Worm (Caenorhabditis elegans) whole organism, midembryonic: ENCODE measurements around the gene C10E2.1.

Experiments used
- T22C8.4 ChIP-seq: fragments of 200-800 bp; sonication (Bioruptor generic); IDR thresholded peaks from 2 replicates; pipeline ENCODE4 v1.3.6; 2022; ENCODE audit warnings: missing genetic modification characterization, missing compliant biosample characterization
- cog-1 ChIP-seq: sonication (generic microtip); optimal IDR thresholded peaks from 2 replicates; lab custom pipeline; 2016; ENCODE audit warnings: missing genetic modification characterization, missing compliant biosample characterization
- flt-1 ChIP-seq: fragments of 200-800 bp; sonication (Bioruptor generic); IDR thresholded peaks from 2 replicates; pipeline ENCODE4 v1.3.6; 2022; ENCODE audit warnings: missing genetic modification characterization, missing compliant biosample characterization
- klf-2 ChIP-seq: fragments of 200-800 bp; sonication (Bioruptor generic); conservative IDR thresholded peaks from 2 replicates; pipeline ENCODE4 v1.3.6; 2022; ENCODE audit warnings: missing genetic modification reagents, missing genetic modification characterization, missing compliant biosample characterization
- med-1 ChIP-seq: sonication (generic microtip); optimal IDR thresholded peaks from 2 replicates; lab custom pipeline; 2017; ENCODE audit warnings: missing genetic modification characterization, mild to moderate bottlenecking, missing compliant biosample characterization, antibody characterized with exemption, missing genetic modification reagents; ENCODE audit not compliant: insufficient read depth
- ref-1 ChIP-seq: fragments of 200-800 bp; sonication (Bioruptor generic); conservative IDR thresholded peaks from 2 replicates; pipeline ENCODE4 v1.3.6; 2022; ENCODE audit warnings: missing genetic modification reagents, missing genetic modification characterization, missing compliant biosample characterization
- tab-1 ChIP-seq: fragments of 200-800 bp; sonication (Bioruptor generic); IDR thresholded peaks from 2 replicates; pipeline ENCODE4 v1.3.6; 2022; ENCODE audit warnings: missing genetic modification characterization, missing compliant biosample characterization
- ztf-23 ChIP-seq: fragments of 200-800 bp; sonication (Bioruptor generic); IDR thresholded peaks from 2 replicates; pipeline ENCODE4 v1.3.6; 2022; ENCODE audit warnings: missing genetic modification reagents, missing genetic modification characterization, missing compliant biosample characterization
- ztf-29 ChIP-seq: fragments of 200-800 bp; sonication (Bioruptor generic); IDR thresholded peaks from 2 replicates; pipeline ENCODE4 v1.3.6; 2022; ENCODE audit warnings: missing genetic modification reagents, missing genetic modification characterization, missing compliant biosample characterization

C10E2.1 gene

ce11 chrX:16782797-16783259, 20.2 kb downstream of the C10E2.1 start, which contains the start of gene T01C8.3:
Gene T01C8.3 (minus strand): TSS chrX:16783209.
- TF ChIP-seq klf-2 (GFP tag; lab: Robert Waterston, UW) (no peak), ztf-23 (GFP tag; lab: Robert Waterston, UW) (no peak), flt-1 (GFP tag; lab: Robert Waterston, UW) (no peak), ref-1 (GFP tag; lab: Robert Waterston, UW) (no peak), cog-1 (tag; lab: Kevin White, UChicago) (no peak), tab-1 (GFP tag; lab: Robert Waterston, UW) (no peak), med-1 (no peak), ztf-29 (no peak), T22C8.4 (GFP tag; lab: Robert Waterston, UW) (no peak)

ce11 chrX:16784038-16784437, 21.4 kb downstream of the C10E2.1 start:
- TF ChIP-seq T22C8.4 (GFP tag; lab: Robert Waterston, UW) (no peak), ztf-29 (no peak), flt-1 (GFP tag; lab: Robert Waterston, UW) (no peak), klf-2 (GFP tag; lab: Robert Waterston, UW) (no peak), ref-1 (GFP tag; lab: Robert Waterston, UW) (no peak), med-1 (no peak), ztf-23 (GFP tag; lab: Robert Waterston, UW) (no peak), cog-1 (tag; lab: Kevin White, UChicago) (no peak), tab-1 (GFP tag; lab: Robert Waterston, UW) (no peak)

- TF ChIP-seq tab-1 (GFP tag; lab: Robert Waterston, UW) (no peak), ztf-29 (no peak), flt-1 (GFP tag; lab: Robert Waterston, UW) (no peak), klf-2 (GFP tag; lab: Robert Waterston, UW) (no peak)
Measured at ce11 chrX:16786021-16786488, 23.4 kb downstream of the C10E2.1 start, which contains the start of gene T01C8.2. Gene T01C8.2 (plus strand): TSS chrX:16786438.

- no peak for TF ChIP-seq klf-2 (GFP tag; lab: Robert Waterston, UW)
- no peak for TF ChIP-seq flt-1 (GFP tag; lab: Robert Waterston, UW)
- no peak for TF ChIP-seq T22C8.4 (GFP tag; lab: Robert Waterston, UW)
- no peak for TF ChIP-seq cog-1 (tag; lab: Kevin White, UChicago)
- TF ChIP-seq ztf-29, result no peak
- TF ChIP-seq ref-1 (GFP tag; lab: Robert Waterston, UW), result no peak
- no peak for TF ChIP-seq tab-1 (GFP tag; lab: Robert Waterston, UW)
- no peak for TF ChIP-seq med-1
- TF ChIP-seq ztf-23 (GFP tag; lab: Robert Waterston, UW), result no peak
Measured at ce11 chrX:16787152-16787551, 24.5 kb downstream of the C10E2.1 start.

- no peak for TF ChIP-seq med-1
- 0 out of 2 replicates have a peak, but pooled peaks have one; percentile 14 for TF ChIP-seq tab-1 (GFP tag; lab: Robert Waterston, UW)
Measured at ce11 chrX:16792700-16793176, 30.1 kb downstream of the C10E2.1 start, which contains the start of gene got-1.2. Gene got-1.2 (minus strand): TSS chrX:16793126.

- no peak for TF ChIP-seq med-1
- no peak for TF ChIP-seq cog-1 (tag; lab: Kevin White, UChicago)
- TF ChIP-seq tab-1 (GFP tag; lab: Robert Waterston, UW), result no peak
- TF ChIP-seq flt-1 (GFP tag; lab: Robert Waterston, UW), result no peak
- no peak for TF ChIP-seq ztf-29
- TF ChIP-seq T22C8.4 (GFP tag; lab: Robert Waterston, UW), result no peak
- TF ChIP-seq ref-1 (GFP tag; lab: Robert Waterston, UW), result no peak
- no peak for TF ChIP-seq klf-2 (GFP tag; lab: Robert Waterston, UW)
- TF ChIP-seq ztf-23 (GFP tag; lab: Robert Waterston, UW), result no peak
Measured at ce11 chrX:16793470-16793869, 30.8 kb downstream of the C10E2.1 start.

ce11 chrX:16795978-16796377, 33.3 kb downstream of the C10E2.1 start, which contains the start of gene aak-2:
Gene aak-2 (plus strand): TSS chrX:16796087.
- TF ChIP-seq T22C8.4 (GFP tag; lab: Robert Waterston, UW), result no peak
- TF ChIP-seq tab-1 (GFP tag; lab: Robert Waterston, UW), result no peak
- no peak for TF ChIP-seq med-1
- no peak for TF ChIP-seq ztf-29
- TF ChIP-seq klf-2 (GFP tag; lab: Robert Waterston, UW), result no peak
- TF ChIP-seq flt-1 (GFP tag; lab: Robert Waterston, UW), result no peak

ce11 chrX:16796826-16797225, 34.2 kb downstream of the C10E2.1 start:
- TF ChIP-seq cog-1 (tag; lab: Kevin White, UChicago) (no peak), ztf-29 (no peak), ztf-23 (GFP tag; lab: Robert Waterston, UW) (no peak), tab-1 (GFP tag; lab: Robert Waterston, UW) (no peak), med-1 (no peak), ref-1 (GFP tag; lab: Robert Waterston, UW) (no peak), flt-1 (GFP tag; lab: Robert Waterston, UW) (no peak), T22C8.4 (GFP tag; lab: Robert Waterston, UW) (no peak), klf-2 (GFP tag; lab: Robert Waterston, UW) (no peak)

ce11 chrX:16798621-16799020, 36.0 kb downstream of the C10E2.1 start:
- TF ChIP-seq T22C8.4 (GFP tag; lab: Robert Waterston, UW), result no peak
- TF ChIP-seq tab-1 (GFP tag; lab: Robert Waterston, UW), result no peak

ce11 chrX:16799065-16799663, 36.5 kb downstream of the C10E2.1 start:
- TF ChIP-seq ztf-23 (GFP tag; lab: Robert Waterston, UW) (no peak), flt-1 (GFP tag; lab: Robert Waterston, UW) (no peak), cog-1 (tag; lab: Kevin White, UChicago) (no peak), ref-1 (GFP tag; lab: Robert Waterston, UW) (no peak), klf-2 (GFP tag; lab: Robert Waterston, UW) (no peak), med-1 (no peak), T22C8.4 (GFP tag; lab: Robert Waterston, UW) (no peak), tab-1 (GFP tag; lab: Robert Waterston, UW) (no peak), ztf-29 (no peak)
